Worm (Caenorhabditis elegans): ENCODE results near the gene lido-4.

DNA sequence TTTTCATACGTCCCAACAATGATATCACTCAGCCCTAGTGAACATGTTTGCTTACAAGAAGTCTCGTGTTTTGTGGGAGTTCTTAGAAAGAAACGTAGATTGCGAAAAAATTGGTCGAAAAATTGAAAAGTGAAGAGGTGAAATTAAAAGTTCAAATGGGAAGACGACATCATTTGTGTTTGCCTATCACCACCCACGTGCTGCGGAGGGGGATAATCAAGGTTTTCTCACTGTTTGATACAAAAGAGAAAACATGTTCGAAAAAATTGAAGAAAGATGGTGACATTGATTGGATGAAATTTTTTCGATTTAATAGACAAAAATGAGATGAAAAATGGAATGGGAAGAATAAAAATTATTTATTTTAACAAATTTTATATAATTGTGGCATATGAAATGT is 37.1 kb downstream of the lido-4 start:
- no peak for TF ChIP-seq nhr-28 (tag; optimal IDR thresholded peaks at IDR 0.05)
- no peak for TF ChIP-seq lin-13 (tag; optimal IDR thresholded peaks at IDR 0.05)
- TF ChIP-seq nhr-76 (tag; optimal IDR thresholded peaks at IDR 0.05): no peak
- no peak for TF ChIP-seq snpc-4 (tag; optimal IDR thresholded peaks at IDR 0.05)
- TF ChIP-seq unc-39 (tag; optimal IDR thresholded peaks at IDR 0.05): no peak
